Fruit fly (Drosophila melanogaster) whole organism, embryonic: ENCODE measurements around the gene CG17127.

ENCODE experiments used
- Blimp-1 ChIP-seq: fragments of 200-800 bp; sonication (Bioruptor generic); optimal IDR thresholded peaks from 3 replicates; lab custom pipeline; 2018; ENCODE audit warnings: missing biosample characterization, missing genetic modification characterization, mild to moderate bottlenecking, moderate library complexity, missing genetic modification reagents
- CG10959 ChIP-seq: fragments of 200-800 bp; sonication (Bioruptor generic); IDR thresholded peaks from 2 replicates; pipeline ENCODE4 v1.3.6; 2022; ENCODE audit warnings: missing biosample characterization, missing genetic modification characterization
- CG11398 ChIP-seq: fragments of 200-800 bp; sonication (Bioruptor generic); optimal IDR thresholded peaks from 2 replicates; lab custom pipeline; 2016; ENCODE audit warnings: missing biosample characterization, missing genetic modification characterization
- CG11504 ChIP-seq: fragments of 200-800 bp; sonication (Bioruptor generic); optimal IDR thresholded peaks from 3 replicates; lab custom pipeline; 2019; ENCODE audit warnings: missing biosample characterization, mild to moderate bottlenecking, missing genetic modification characterization, moderate library complexity
- CG12942 ChIP-seq: fragments of 200-800 bp; sonication (Bioruptor generic); optimal IDR thresholded peaks from 3 replicates; lab custom pipeline; 2016; ENCODE audit warnings: missing biosample characterization, missing genetic modification characterization
- CG13624 ChIP-seq: fragments of 200-800 bp; sonication (Bioruptor generic); optimal IDR thresholded peaks from 2 replicates; lab custom pipeline; 2016; ENCODE audit warnings: missing biosample characterization, missing genetic modification characterization
- CG14441 ChIP-seq: fragments of 200-800 bp; sonication (Bioruptor generic); IDR thresholded peaks from 2 replicates; pipeline ENCODE4 v1.3.6; 2022; ENCODE audit warnings: missing biosample characterization, missing genetic modification characterization
- CG15514 ChIP-seq: fragments of 200-800 bp; sonication (Bioruptor generic); optimal IDR thresholded peaks from 3 replicates; lab custom pipeline; 2017; ENCODE audit warnings: missing biosample characterization, missing genetic modification characterization, mild to moderate bottlenecking, moderate library complexity, missing genetic modification reagents
- CG17328 ChIP-seq: fragments of 200-800 bp; sonication (Bioruptor generic); IDR thresholded peaks from 2 replicates; pipeline ENCODE4 v1.3.6; 2022; ENCODE audit warnings: missing biosample characterization, missing genetic modification characterization
- CG2120 ChIP-seq: fragments of 200-800 bp; sonication (Bioruptor generic); optimal IDR thresholded peaks from 3 replicates; lab custom pipeline; 2016; ENCODE audit warnings: missing biosample characterization, missing genetic modification characterization
- CG2889 ChIP-seq: fragments of 200-800 bp; sonication (Bioruptor generic); IDR thresholded peaks from 3 replicates; pipeline ENCODE4 v1.3.6; 2022; ENCODE audit warnings: missing biosample characterization, missing genetic modification characterization
- CG30403 ChIP-seq: fragments of 200-800 bp; sonication (Bioruptor generic); optimal IDR thresholded peaks from 3 replicates; lab custom pipeline; 2016; ENCODE audit warnings: missing biosample characterization, missing genetic modification characterization
- CG4282 ChIP-seq: fragments of 200-800 bp; sonication (Bioruptor generic); optimal IDR thresholded peaks from 2 replicates; lab custom pipeline; 2016; ENCODE audit warnings: missing biosample characterization, missing genetic modification characterization
- CG43689 ChIP-seq: fragments of 200-800 bp; sonication (Bioruptor generic); IDR thresholded peaks from 2 replicates; pipeline ENCODE4 v1.3.6; 2022; ENCODE audit warnings: missing biosample characterization, missing genetic modification characterization
- CG6254 ChIP-seq: fragments of 200-800 bp; sonication (Bioruptor generic); optimal IDR thresholded peaks from 3 replicates; lab custom pipeline; 2017; ENCODE audit warnings: mild to moderate bottlenecking, missing biosample characterization, missing genetic modification reagents, missing genetic modification characterization
- CG7928 ChIP-seq: fragments of 200-800 bp; sonication (Bioruptor generic); optimal IDR thresholded peaks from 2 replicates; lab custom pipeline; 2017; ENCODE audit warnings: missing biosample characterization, mild to moderate bottlenecking, missing genetic modification characterization
- CG8281 ChIP-seq: fragments of 200-800 bp; sonication (Bioruptor generic); optimal IDR thresholded peaks from 2 replicates; lab custom pipeline; 2018; ENCODE audit warnings: missing biosample characterization, mild to moderate bottlenecking, missing genetic modification characterization, moderate library complexity
- CG8388 ChIP-seq: fragments of 200-800 bp; sonication (Bioruptor generic); optimal IDR thresholded peaks from 2 replicates; lab custom pipeline; 2019; ENCODE audit warnings: missing biosample characterization, mild to moderate bottlenecking, missing genetic modification characterization, moderate library complexity
- CG9437 ChIP-seq: fragments of 200-800 bp; sonication (Bioruptor generic); optimal IDR thresholded peaks from 2 replicates; lab custom pipeline; 2018; ENCODE audit warnings: missing biosample characterization, mild to moderate bottlenecking, missing genetic modification characterization
- CG9797 ChIP-seq: fragments of 200-800 bp; sonication (Bioruptor generic); optimal IDR thresholded peaks from 3 replicates; lab custom pipeline; 2018; ENCODE audit warnings: missing biosample characterization, mild to moderate bottlenecking, missing genetic modification characterization
- Deaf1 ChIP-seq: fragments of 200-800 bp; optimal IDR thresholded peaks from 3 replicates; lab custom pipeline; 2019; ENCODE audit warnings: missing biosample characterization, mild to moderate bottlenecking, missing genetic modification characterization, moderate library complexity
- Dref ChIP-seq: fragments of 200-800 bp; sonication (Bioruptor generic); IDR thresholded peaks from 2 replicates; pipeline ENCODE4 v1.3.6; 2022; ENCODE audit warnings: missing biosample characterization, missing genetic modification characterization
- Drgx ChIP-seq: fragments of 200-800 bp; sonication (Bioruptor generic); IDR thresholded peaks from 2 replicates; pipeline ENCODE4 v1.3.6; 2022; ENCODE audit warnings: missing biosample characterization, missing genetic modification characterization
- ERR ChIP-seq: fragments of 200-800 bp; sonication (Bioruptor generic); optimal IDR thresholded peaks from 2 replicates; lab custom pipeline; 2016; ENCODE audit warnings: missing biosample characterization, missing genetic modification characterization
- HLH3B ChIP-seq: fragments of 200-800 bp; sonication (Bioruptor generic); IDR thresholded peaks from 2 replicates; pipeline ENCODE4 v1.3.6; 2022; ENCODE audit warnings: missing biosample characterization, missing genetic modification characterization
- Kr ChIP-seq: fragments of 200-800 bp; sonication (Bioruptor generic); optimal IDR thresholded peaks from 2 replicates; lab custom pipeline; 2017; ENCODE audit warnings: missing biosample characterization, mild to moderate bottlenecking, missing genetic modification characterization
- MESR4 ChIP-seq: fragments of 200-800 bp; sonication (Bioruptor generic); optimal IDR thresholded peaks from 2 replicates; lab custom pipeline; 2018; ENCODE audit warnings: missing biosample characterization, mild to moderate bottlenecking, missing genetic modification characterization, moderate library complexity
- Meics ChIP-seq: fragments of 200-800 bp; sonication (Bioruptor generic); optimal IDR thresholded peaks from 2 replicates; lab custom pipeline; 2017; ENCODE audit warnings: missing biosample characterization, mild to moderate bottlenecking, missing genetic modification characterization
- Neu2 ChIP-seq: fragments of 200-800 bp; sonication (Bioruptor generic); optimal IDR thresholded peaks from 3 replicates; lab custom pipeline; 2016; ENCODE audit warnings: missing biosample characterization, missing genetic modification characterization, borderline replicate concordance
- Nf-YA ChIP-seq: fragments of 200-800 bp; sonication (Bioruptor generic); IDR thresholded peaks from 2 replicates; pipeline ENCODE4 v1.3.6; 2022; ENCODE audit warnings: missing biosample characterization, missing genetic modification characterization
- Oli ChIP-seq: fragments of 200-800 bp; sonication (Bioruptor generic); optimal IDR thresholded peaks from 2 replicates; lab custom pipeline; 2018; ENCODE audit warnings: missing biosample characterization, mild to moderate bottlenecking, missing genetic modification characterization, moderate library complexity
- Sry-β ChIP-seq: fragments of 200-800 bp; sonication (Bioruptor generic); optimal IDR thresholded peaks from 2 replicates; lab custom pipeline; 2018; ENCODE audit warnings: missing biosample characterization, mild to moderate bottlenecking, missing genetic modification characterization, moderate library complexity
- Stat92E ChIP-seq, 3 experiments: fragments of >200 bp in 2 of 3; fragments of 200-800 bp in 1 of 3; sonication (Bioruptor generic) in 1 of 3; optimal IDR thresholded peaks; 2 replicates each; lab custom pipeline; 2017 to 2019; ENCODE audit warnings: missing biosample characterization in 3 of 3, missing genetic modification characterization in 3 of 3, mild to moderate bottlenecking in 1 of 3, moderate library complexity in 1 of 3
- cad ChIP-seq: fragments of >200 bp; optimal IDR thresholded peaks from 2 replicates; lab custom pipeline; 2017; ENCODE audit warnings: missing biosample characterization, missing genetic modification characterization
- crc ChIP-seq: fragments of 200-800 bp; sonication (Bioruptor generic); optimal IDR thresholded peaks from 2 replicates; lab custom pipeline; 2016; ENCODE audit warnings: missing biosample characterization, missing genetic modification characterization
- gsb-n ChIP-seq: fragments of 200-800 bp; sonication (Bioruptor generic); optimal IDR thresholded peaks from 3 replicates; lab custom pipeline; 2018; ENCODE audit warnings: missing biosample characterization, mild to moderate bottlenecking, missing genetic modification characterization
- jumu ChIP-seq: fragments of 200-800 bp; sonication (Bioruptor generic); optimal IDR thresholded peaks from 3 replicates; lab custom pipeline; 2016; ENCODE audit warnings: missing biosample characterization, missing genetic modification characterization
- lmd ChIP-seq: fragments of 200-800 bp; sonication (Bioruptor generic); IDR thresholded peaks from 2 replicates; pipeline ENCODE4 v1.3.6; 2022; ENCODE audit warnings: missing biosample characterization, missing genetic modification characterization
- lov ChIP-seq, 2 experiments: fragments of 200-800 bp in 1 of 2; fragments of >200 bp in 1 of 2; sonication (Bioruptor generic) in 1 of 2; IDR thresholded peaks in 1 of 2; optimal IDR thresholded peaks in 1 of 2; 2 replicates in 1 of 2; 3 replicates in 1 of 2; pipeline versions ENCODE4 v1.3.6 to Lab custom; 2017 to 2022; ENCODE audit warnings: missing biosample characterization in 1 of 2, missing genetic modification characterization in 1 of 2
- maf-S ChIP-seq: fragments of 200-800 bp; sonication (Bioruptor generic); optimal IDR thresholded peaks from 2 replicates; lab custom pipeline; 2016; ENCODE audit warnings: missing biosample characterization, missing genetic modification characterization
- nau ChIP-seq: fragments of 200-800 bp; sonication (Bioruptor generic); optimal IDR thresholded peaks from 3 replicates; lab custom pipeline; 2017; ENCODE audit warnings: missing biosample characterization, mild to moderate bottlenecking, missing genetic modification characterization, missing genetic modification reagents
- p53 ChIP-seq: fragments of 200-800 bp; sonication (Bioruptor generic); optimal IDR thresholded peaks from 2 replicates; lab custom pipeline; 2016; ENCODE audit warnings: missing biosample characterization, missing genetic modification characterization
- peb ChIP-seq: fragments of 200-800 bp; sonication (Bioruptor generic); IDR thresholded peaks from 2 replicates; pipeline ENCODE4 v1.3.6; 2022; ENCODE audit warnings: missing biosample characterization, missing genetic modification characterization
- pho ChIP-seq: fragments of 200-800 bp; sonication (Bioruptor generic); optimal IDR thresholded peaks from 2 replicates; lab custom pipeline; 2016; ENCODE audit warnings: missing biosample characterization, missing genetic modification characterization
- tio ChIP-seq: fragments of 200-800 bp; sonication (Bioruptor generic); optimal IDR thresholded peaks from 2 replicates; lab custom pipeline; 2017; ENCODE audit warnings: missing biosample characterization, missing genetic modification characterization, inconsistent platforms
- vnd ChIP-seq: fragments of 200-800 bp; sonication (Bioruptor generic); IDR thresholded peaks from 3 replicates; pipeline ENCODE4 v1.3.6; 2022; ENCODE audit warnings: missing biosample characterization, missing genetic modification characterization; ENCODE audit not compliant: partially characterized antibody
- yki ChIP-seq: fragments of >200 bp; optimal IDR thresholded peaks from 3 replicates; lab custom pipeline; 2018
- zf30C ChIP-seq: fragments of 200-800 bp; sonication (Bioruptor generic); optimal IDR thresholded peaks from 3 replicates; lab custom pipeline; 2018; ENCODE audit warnings: missing biosample characterization, mild to moderate bottlenecking, missing genetic modification characterization
- zfh2 ChIP-seq: fragments of 200-800 bp; sonication (Bioruptor generic); optimal IDR thresholded peaks from 2 replicates; lab custom pipeline; 2016; ENCODE audit warnings: missing biosample characterization, missing genetic modification characterization

The CG17127 gene

DNA sequence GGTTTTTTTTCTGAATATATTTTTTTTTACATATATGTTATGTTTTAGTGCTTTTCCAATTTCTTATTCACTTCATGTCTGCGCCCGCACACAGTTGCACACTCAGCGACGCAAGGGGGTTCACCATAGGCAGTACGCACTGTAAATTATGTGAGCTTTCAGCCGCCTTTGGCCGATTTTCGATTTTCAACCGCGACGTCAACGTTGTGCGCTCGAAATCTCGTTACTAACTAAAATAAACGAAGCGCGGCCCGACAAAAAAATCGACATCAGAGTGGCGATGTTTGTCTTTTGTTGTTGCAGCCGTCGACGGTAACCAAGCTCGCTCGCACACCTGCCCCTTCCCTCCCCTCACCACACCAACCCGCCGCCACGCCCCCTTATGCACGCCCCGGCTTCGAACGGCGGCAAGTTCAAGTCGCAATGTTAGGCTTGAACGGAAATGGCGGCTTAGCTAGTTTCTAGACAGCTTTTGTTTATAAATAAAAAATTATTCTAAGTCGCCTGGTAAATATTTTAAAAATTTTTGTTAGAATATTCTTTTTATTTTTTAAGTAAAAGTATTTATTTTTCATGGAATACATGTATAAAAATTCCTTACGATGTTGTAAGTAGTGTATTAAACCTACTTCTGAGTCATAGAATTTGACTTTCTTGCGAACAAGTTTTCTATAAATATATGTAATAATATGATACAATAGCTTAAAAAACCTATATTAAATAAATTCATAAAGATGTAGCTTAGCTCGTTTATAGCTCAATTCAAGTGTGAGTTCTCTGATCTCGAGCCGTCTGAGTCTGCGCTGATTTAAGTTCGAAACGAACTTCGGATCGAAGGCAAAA is 30.4 kb downstream of the CG17127 start, which contains the start of gene CG31869 (continued):
- TF ChIP-seq CG4282 (no peak), CG12942 (no peak), CG8281 (tag; lab: Kevin White, UChicago) (no peak), gsb-n (tag; lab: Kevin White, UChicago) (no peak), p53 (GFP tag; lab: Kevin White, UChicago) (no peak), CG13624 (no peak), MESR4 (GFP tag; lab: Kevin White, UChicago) (no peak), CG43689 (GFP tag; lab: Robert Waterston, UW) (no peak), CG11504 (tag; lab: Kevin White, UChicago) (peak; percentile 90), CG2889 (GFP tag; lab: Robert Waterston, UW) (no peak), vnd (no peak), CG14441 (GFP tag; lab: Robert Waterston, UW) (peak; percentile 65), lmd (GFP tag; lab: Robert Waterston, UW) (0 out of 2 replicates have a peak, but pooled peaks have one; percentile 33), maf-S (GFP tag; lab: Kevin White, UChicago) (no peak), peb (GFP tag; lab: Robert Waterston, UW) (no peak), jumu (GFP tag; lab: Kevin White, UChicago) (no peak), Nf-YA (no peak), CG15514 (GFP tag; lab: Kevin White, UChicago) (no peak), lov (optimal IDR thresholded peaks at IDR 0.05; lab: Kevin White, UChicago) (no peak), lov (GFP tag; IDR thresholded peaks at IDR 0.05; lab: Robert Waterston, UW) (no peak), yki (lab: Kevin White, UChicago) (no peak), CG11398 (GFP tag; lab: Kevin White, UChicago) (no peak), Sry-β (GFP tag; lab: Kevin White, UChicago) (peak; percentile 86), HLH3B (GFP tag; lab: Robert Waterston, UW) (0 out of 2 replicates have a peak, but pooled peaks have one; percentile 25), ERR (no peak), CG6254 (GFP tag; lab: Kevin White, UChicago) (no peak), CG10959 (GFP tag; lab: Robert Waterston, UW) (no peak), CG9437 (GFP tag; lab: Kevin White, UChicago) (no peak), Stat92E (GFP tag; optimal IDR thresholded peaks at IDR 0.05; lab: Kevin White, UChicago) (no peak), CG7928 (GFP tag; lab: Kevin White, UChicago) (no peak), Oli (tag; lab: Kevin White, UChicago) (no peak), CG2120 (GFP tag; lab: Kevin White, UChicago) (peak; percentile 34), Kr (no peak), CG9797 (GFP tag; lab: Kevin White, UChicago) (no peak), zf30C (GFP tag; lab: Kevin White, UChicago) (no peak), CG30403 (GFP tag; lab: Kevin White, UChicago) (no peak), Drgx (GFP tag; lab: Robert Waterston, UW) (peak; percentile 60), Deaf1 (tag; lab: Kevin White, UChicago) (peak; percentile 77), nau (GFP tag; lab: Kevin White, UChicago) (no peak), CG17328 (GFP tag; lab: Robert Waterston, UW) (no peak), Dref (no peak), Blimp-1 (GFP tag; lab: Kevin White, UChicago) (peak; percentile 9), CG8388 (GFP tag; lab: Kevin White, UChicago) (no peak), Meics (GFP tag; lab: Kevin White, UChicago) (peak; percentile 41), tio (GFP tag; lab: Kevin White, UChicago) (no peak), Neu2 (GFP tag; lab: Kevin White, UChicago) (no peak), pho (GFP tag; lab: Kevin White, UChicago) (no peak), crc (no peak), zfh2 (GFP tag; lab: Kevin White, UChicago) (peak; percentile 0), cad (no peak)
